Fruit fly (Drosophila melanogaster) whole organism: ENCODE results near the gene CG46383.

Experiments
- Dll ChIP-seq: fragments of >200 bp; optimal IDR thresholded peaks from 2 replicates; lab custom pipeline; 2017
- psq ChIP-seq: fragments of >200 bp; optimal IDR thresholded peaks from 2 replicates; lab custom pipeline; 2017

DNA sequence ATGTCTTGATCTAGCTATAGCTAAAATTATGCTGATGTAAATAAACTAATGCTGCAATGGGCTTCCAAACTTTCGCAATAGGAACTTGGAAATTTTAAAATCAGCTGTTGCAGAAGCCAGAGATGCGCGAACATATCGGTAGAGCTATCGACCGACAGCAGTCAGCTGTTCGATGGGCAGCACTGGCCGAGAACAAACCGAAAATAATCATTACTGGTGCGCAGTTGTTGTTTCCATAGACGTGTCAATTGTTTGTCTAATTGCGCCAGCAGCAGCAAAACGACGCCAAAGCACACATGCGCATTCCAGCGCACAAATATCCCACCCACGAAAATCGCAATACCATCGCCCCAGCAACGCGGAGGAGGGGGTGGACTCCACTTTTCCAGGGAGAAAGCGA lies 15.8 kb downstream of the CG46383 start, which contains the start of gene Sap47:
- no peak for TF ChIP-seq Dll
- no peak for TF ChIP-seq psq (lab: Kevin White, UChicago)
